Fruit fly (Drosophila melanogaster): ENCODE results near the gene Cpr78Cc.

Cpr78Cc gene

DNA sequence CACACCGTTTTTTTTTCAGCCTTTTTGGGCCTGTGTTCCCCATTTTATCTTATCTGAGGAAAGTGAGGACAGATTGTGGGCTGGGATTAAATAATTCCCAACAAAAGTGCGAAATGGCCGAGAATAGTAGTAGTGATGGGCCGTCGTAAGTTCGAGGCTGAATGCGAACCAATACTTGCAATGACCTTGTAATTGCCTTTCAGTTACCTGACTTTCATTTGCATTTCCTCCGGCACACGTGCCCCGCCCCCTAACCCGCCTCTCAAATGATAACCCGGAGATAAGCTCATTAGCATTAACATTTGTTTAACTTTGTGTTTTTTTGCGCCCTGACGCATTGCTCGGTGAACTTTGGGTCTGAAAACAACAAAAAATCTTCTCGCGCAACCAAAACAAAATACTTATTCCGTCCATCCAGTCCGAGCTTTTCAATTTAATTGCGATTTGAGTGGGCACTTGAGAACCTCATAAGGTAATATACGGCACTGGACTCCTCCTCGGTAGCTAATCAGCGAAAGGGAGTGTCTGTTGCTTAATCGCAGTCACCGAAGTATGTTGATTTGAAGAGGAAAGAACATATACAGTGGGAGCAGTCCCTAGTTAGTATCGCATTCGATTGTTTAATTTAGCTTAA is 22.4 kb upstream of the Cpr78Cc start (continued):
- TF ChIP-seq pan (optimal IDR thresholded peaks at IDR 0.05) (no peak), pan (GFP tag; optimal IDR thresholded peaks at IDR 0.05 in 1 of 2, IDR thresholded peaks at IDR 0.05 in 1 of 2) (peak in 1 of 2 experiments; percentile 17), Trl (optimal IDR thresholded peaks at IDR 0.05) (no peak), Trl (GFP tag; optimal IDR thresholded peaks at IDR 0.05) (no peak), seq (GFP tag; IDR thresholded peaks at IDR 0.05) (0 out of 2 replicates have a peak, but pooled peaks have one; percentile 23), usp (GFP tag; optimal IDR thresholded peaks at IDR 0.05) (no peak), gfzf (GFP tag; optimal IDR thresholded peaks at IDR 0.05) (no peak), nerfin-2 (GFP tag; IDR thresholded peaks at IDR 0.05; ENCODE audit: partially characterized antibody) (peak; percentile 23; the same call in 1 of the 2 replicates), zfh2 (GFP tag; optimal IDR thresholded peaks at IDR 0.05) (no peak), CG34376 (GFP tag; optimal IDR thresholded peaks at IDR 0.05) (peak; percentile 41), fd96Cb (tag; optimal IDR thresholded peaks at IDR 0.05) (no peak), exex (tag; optimal IDR thresholded peaks at IDR 0.05) (peak; percentile 92), Pdp1 (GFP tag; optimal IDR thresholded peaks at IDR 0.05) (peak in 1 of 2 experiments; percentile 1), bab2 (GFP tag; optimal IDR thresholded peaks at IDR 0.05) (no peak), so (GFP tag; IDR thresholded peaks at IDR 0.05) (no peak), CG3838 (GFP tag; optimal IDR thresholded peaks at IDR 0.05) (no peak), Sry-δ (GFP tag; optimal IDR thresholded peaks at IDR 0.05) (no peak)

DNA sequence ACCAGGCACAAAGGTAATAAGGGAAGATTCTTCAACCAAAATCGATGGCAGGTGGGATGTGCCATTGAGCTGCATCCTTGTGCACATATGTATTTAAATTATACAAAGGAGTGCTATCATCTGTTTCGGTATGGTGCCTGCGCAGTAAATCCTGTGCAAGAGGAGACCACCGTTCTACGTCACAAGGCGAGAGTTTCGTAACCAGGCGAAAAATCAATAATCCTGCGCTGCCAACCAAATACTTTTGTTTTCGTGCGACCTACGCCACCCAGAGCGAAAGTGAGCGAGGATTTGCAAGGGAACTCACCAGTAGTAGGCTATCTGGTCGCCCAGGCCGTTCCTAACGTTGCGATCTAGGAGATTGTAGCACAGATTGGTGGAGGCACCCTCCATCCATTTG is 21.2 kb upstream of the Cpr78Cc start:
- TF ChIP-seq CG30403 (GFP tag; optimal IDR thresholded peaks at IDR 0.05), result no peak
- no peak for TF ChIP-seq Lhr (GFP tag; optimal IDR thresholded peaks at IDR 0.05)
- no peak for TF ChIP-seq TFAM (GFP tag; optimal IDR thresholded peaks at IDR 0.05)
- TF ChIP-seq Med (GFP tag), result peak; percentile 4
- TF ChIP-seq ham (GFP tag; IDR thresholded peaks at IDR 0.05), result no peak
- TF ChIP-seq onecut (GFP tag; IDR thresholded peaks at IDR 0.05), result peak; percentile 98
- TF ChIP-seq Dbx (GFP tag; IDR thresholded peaks at IDR 0.05), result 0 out of 3 replicates have a peak, but pooled peaks have one; percentile 8
- TF ChIP-seq NfI (GFP tag; optimal IDR thresholded peaks at IDR 0.05), result no peak
- TF ChIP-seq pan (optimal IDR thresholded peaks at IDR 0.05), result no peak
- no peak for TF ChIP-seq pan (GFP tag; optimal IDR thresholded peaks at IDR 0.05 in 1 of 2, IDR thresholded peaks at IDR 0.05 in 1 of 2)
- no peak for TF ChIP-seq Sox100B (GFP tag; optimal IDR thresholded peaks at IDR 0.05)
- TF ChIP-seq nom (GFP tag; optimal IDR thresholded peaks at IDR 0.05), result no peak
- TF ChIP-seq usp (GFP tag; optimal IDR thresholded peaks at IDR 0.05), result no peak
- no peak for TF ChIP-seq Ravus (GFP tag; IDR thresholded peaks at IDR 0.05)
- no peak for TF ChIP-seq CG9727 (GFP tag; optimal IDR thresholded peaks at IDR 0.05)
- peak; percentile 66 for TF ChIP-seq ewg (GFP tag; optimal IDR thresholded peaks at IDR 0.05)
- TF ChIP-seq Lpt (GFP tag; optimal IDR thresholded peaks at IDR 0.05), result no peak
- TF ChIP-seq CG6683 (GFP tag; optimal IDR thresholded peaks at IDR 0.05), result no peak
- TF ChIP-seq CG15601 (tag; optimal IDR thresholded peaks at IDR 0.05), result no peak
- no peak for TF ChIP-seq prd (optimal IDR thresholded peaks at IDR 0.05)
- no peak for TF ChIP-seq prd (GFP tag; IDR thresholded peaks at IDR 0.05)
- TF ChIP-seq CG9876 (GFP tag; optimal IDR thresholded peaks at IDR 0.05), result no peak
- TF ChIP-seq CG4617 (GFP tag; optimal IDR thresholded peaks at IDR 0.05; ENCODE audit: borderline replicate concordance), result no peak

DNA sequence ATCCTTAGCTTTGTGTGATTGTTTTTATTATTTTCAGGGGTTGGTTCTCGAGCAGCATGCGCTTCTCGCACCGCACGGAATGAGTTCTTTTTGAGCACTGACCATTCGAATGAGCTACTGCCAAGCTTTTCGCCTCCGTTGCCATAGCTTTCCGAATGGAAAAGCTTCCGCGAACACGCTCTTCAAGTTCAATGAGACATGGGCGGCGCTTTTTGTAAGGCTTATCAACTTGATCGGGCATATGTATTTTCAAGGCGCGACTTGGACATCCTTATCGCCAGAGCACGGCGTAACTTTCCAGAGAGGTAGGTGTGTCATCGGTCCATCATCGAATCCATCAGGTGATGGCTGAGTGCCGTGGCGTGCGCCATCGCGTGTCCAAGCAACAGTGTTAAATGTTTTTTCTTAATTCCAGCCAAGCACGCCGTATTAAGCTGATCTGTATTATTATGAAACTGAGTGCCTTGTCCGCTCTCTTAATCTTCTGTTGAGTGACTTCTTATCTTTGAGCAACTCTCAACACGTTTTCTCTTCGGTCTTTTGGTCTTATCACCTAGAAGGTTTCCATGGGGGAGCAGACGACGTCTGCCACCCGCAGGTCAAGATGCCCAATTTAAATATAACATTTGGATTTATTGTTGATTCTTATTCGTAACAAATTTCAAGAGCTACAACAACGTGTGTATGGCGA is 20.4 kb upstream of the Cpr78Cc start, which contains the start of gene AcCoAS:
Gene AcCoAS (minus strand): TSS at position 368 of the 691 bp plus-strand sequence.
- TF ChIP-seq CG18011 (GFP tag; optimal IDR thresholded peaks at IDR 0.05) (peak; percentile 30), CG15514 (GFP tag; optimal IDR thresholded peaks at IDR 0.05) (peak; percentile 50), B-H2 (GFP tag; optimal IDR thresholded peaks at IDR 0.05) (peak; percentile 64), gce (GFP tag; IDR thresholded peaks at IDR 0.05) (no peak), CG12104 (GFP tag; optimal IDR thresholded peaks at IDR 0.05) (no peak), Mrtf (GFP tag; IDR thresholded peaks at IDR 0.05) (no peak), Hr39 (optimal IDR thresholded peaks at IDR 0.05) (no peak), CG3163 (GFP tag; optimal IDR thresholded peaks at IDR 0.05) (peak; percentile 85), NfI (GFP tag; optimal IDR thresholded peaks at IDR 0.05) (peak; percentile 37), Abd-B (GFP tag; optimal IDR thresholded peaks at IDR 0.05) (no peak), CkIIα-i1 (GFP tag; IDR thresholded peaks at IDR 0.05) (no peak), dysf (GFP tag; IDR thresholded peaks at IDR 0.05) (peak; percentile 32; the same call in 1 of the 3 replicates), CG18599 (GFP tag; optimal IDR thresholded peaks at IDR 0.05) (peak; percentile 81)
